Fruit fly (Drosophila melanogaster) whole organism, embryonic: Measurements from ENCODE around the gene CG42591.

Source experiments
- C15 ChIP-seq: fragments of 200-800 bp; sonication (Bioruptor generic); IDR thresholded peaks from 3 replicates; pipeline ENCODE4 v1.3.6; 2022; ENCODE audit warnings: missing biosample characterization, missing genetic modification characterization
- CG10209 ChIP-seq: fragments of 200-800 bp; sonication (Bioruptor generic); optimal IDR thresholded peaks from 3 replicates; lab custom pipeline; 2017; ENCODE audit warnings: missing biosample characterization, mild to moderate bottlenecking, missing genetic modification characterization, missing genetic modification reagents
- CG10462 ChIP-seq: fragments of 200-800 bp; sonication (Bioruptor generic); optimal IDR thresholded peaks from 2 replicates; lab custom pipeline; 2016; ENCODE audit warnings: missing biosample characterization, missing genetic modification characterization
- CG12071 ChIP-seq: fragments of 200-800 bp; sonication (Bioruptor generic); optimal IDR thresholded peaks from 3 replicates; lab custom pipeline; 2018; ENCODE audit warnings: missing biosample characterization, mild to moderate bottlenecking, missing genetic modification characterization
- CG12236 ChIP-seq: fragments of 200-800 bp; sonication (Bioruptor generic); optimal IDR thresholded peaks from 2 replicates; lab custom pipeline; 2016; ENCODE audit warnings: missing biosample characterization, missing genetic modification characterization
- CG12391 ChIP-seq: fragments of 200-800 bp; sonication (Bioruptor generic); optimal IDR thresholded peaks from 3 replicates; lab custom pipeline; 2018; ENCODE audit warnings: missing biosample characterization, mild to moderate bottlenecking, missing genetic modification characterization, moderate library complexity
- CG14441 ChIP-seq: fragments of 200-800 bp; sonication (Bioruptor generic); IDR thresholded peaks from 2 replicates; pipeline ENCODE4 v1.3.6; 2022; ENCODE audit warnings: missing biosample characterization, missing genetic modification characterization
- CG1529 ChIP-seq: fragments of 200-800 bp; sonication (Bioruptor generic); optimal IDR thresholded peaks from 3 replicates; lab custom pipeline; 2018; ENCODE audit warnings: missing biosample characterization, missing genetic modification characterization
- CG15601 ChIP-seq: fragments of 200-800 bp; sonication (Bioruptor generic); optimal IDR thresholded peaks from 3 replicates; lab custom pipeline; 2019; ENCODE audit warnings: missing biosample characterization, mild to moderate bottlenecking, missing genetic modification characterization, moderate library complexity
- CG1602 ChIP-seq: fragments of 200-800 bp; sonication (Bioruptor generic); optimal IDR thresholded peaks from 3 replicates; lab custom pipeline; 2016; ENCODE audit warnings: missing biosample characterization, missing genetic modification characterization
- CG1603 ChIP-seq: fragments of 200-800 bp; sonication (Bioruptor generic); optimal IDR thresholded peaks from 2 replicates; lab custom pipeline; 2019; ENCODE audit warnings: missing biosample characterization, mild to moderate bottlenecking, missing genetic modification characterization, moderate library complexity
- CG16815 ChIP-seq: fragments of 200-800 bp; sonication (Bioruptor generic); optimal IDR thresholded peaks from 3 replicates; lab custom pipeline; 2017; ENCODE audit warnings: missing biosample characterization, mild to moderate bottlenecking, missing genetic modification characterization
- CG16863 ChIP-seq: fragments of 200-800 bp; sonication (Bioruptor generic); optimal IDR thresholded peaks from 3 replicates; lab custom pipeline; 2016; ENCODE audit warnings: missing biosample characterization, missing genetic modification characterization
- CG17802 ChIP-seq: fragments of 200-800 bp; sonication (Bioruptor generic); optimal IDR thresholded peaks from 2 replicates; lab custom pipeline; 2018; ENCODE audit warnings: missing biosample characterization, mild to moderate bottlenecking, missing genetic modification characterization, moderate library complexity
- CG2116 ChIP-seq: fragments of 200-800 bp; sonication (Bioruptor generic); optimal IDR thresholded peaks from 3 replicates; lab custom pipeline; 2018; ENCODE audit warnings: missing biosample characterization, mild to moderate bottlenecking, missing genetic modification characterization
- CG31388 ChIP-seq: fragments of 200-800 bp; sonication (Bioruptor generic); optimal IDR thresholded peaks from 2 replicates; lab custom pipeline; 2016; ENCODE audit warnings: missing biosample characterization, missing genetic modification characterization
- CG32532 ChIP-seq: fragments of 200-800 bp; sonication (Bioruptor generic); IDR thresholded peaks from 2 replicates; pipeline ENCODE4 v1.3.6; 2022; ENCODE audit warnings: missing biosample characterization, missing genetic modification characterization
- CG3726 ChIP-seq: fragments of 200-800 bp; sonication (Bioruptor generic); IDR thresholded peaks from 3 replicates; pipeline ENCODE4, ENCODE4 v1.3.6; 2022; ENCODE audit warnings: missing biosample characterization, missing genetic modification characterization
- CG42726 ChIP-seq: fragments of 200-800 bp; sonication (Bioruptor generic); IDR thresholded peaks from 2 replicates; pipeline ENCODE4 v1.3.6; 2022; ENCODE audit warnings: missing biosample characterization, missing genetic modification characterization; ENCODE audit not compliant: partially characterized antibody
- CG43689 ChIP-seq: fragments of 200-800 bp; sonication (Bioruptor generic); IDR thresholded peaks from 2 replicates; pipeline ENCODE4 v1.3.6; 2022; ENCODE audit warnings: missing biosample characterization, missing genetic modification characterization
- CG4424 ChIP-seq: fragments of 200-800 bp; sonication (Bioruptor generic); optimal IDR thresholded peaks from 3 replicates; lab custom pipeline; 2016; ENCODE audit warnings: missing biosample characterization, missing genetic modification characterization
- CG4707 ChIP-seq: fragments of 200-800 bp; sonication (Bioruptor generic); optimal IDR thresholded peaks from 2 replicates; lab custom pipeline; 2018; ENCODE audit warnings: missing biosample characterization, mild to moderate bottlenecking, missing genetic modification characterization, moderate library complexity
- CG8281 ChIP-seq: fragments of 200-800 bp; sonication (Bioruptor generic); optimal IDR thresholded peaks from 2 replicates; lab custom pipeline; 2018; ENCODE audit warnings: missing biosample characterization, mild to moderate bottlenecking, missing genetic modification characterization, moderate library complexity
- CTCF ChIP-seq: fragments of 200-800 bp; sonication (Bioruptor generic); optimal IDR thresholded peaks from 2 replicates; lab custom pipeline; 2017; ENCODE audit warnings: missing biosample characterization, mild to moderate bottlenecking, missing genetic modification characterization, moderate library complexity
- Dref ChIP-seq: fragments of 200-800 bp; sonication (Bioruptor generic); IDR thresholded peaks from 2 replicates; pipeline ENCODE4 v1.3.6; 2022; ENCODE audit warnings: missing biosample characterization, missing genetic modification characterization
- ERR ChIP-seq: fragments of 200-800 bp; sonication (Bioruptor generic); optimal IDR thresholded peaks from 2 replicates; lab custom pipeline; 2016; ENCODE audit warnings: missing biosample characterization, missing genetic modification characterization
- Eip74EF ChIP-seq, 2 experiments: fragments of 200-800 bp in 1 of 2; fragments of >200 bp in 1 of 2; sonication (Bioruptor generic) in 1 of 2; optimal IDR thresholded peaks; 2 replicates each; lab custom pipeline; 2017 to 2019; ENCODE audit warnings: missing biosample characterization in 2 of 2, missing genetic modification characterization in 2 of 2, mild to moderate bottlenecking in 1 of 2, moderate library complexity in 1 of 2
- Hr3 ChIP-seq: fragments of 200-800 bp; sonication (Bioruptor generic); optimal IDR thresholded peaks from 3 replicates; lab custom pipeline; 2016; ENCODE audit warnings: missing biosample characterization, missing genetic modification characterization
- Mad ChIP-seq: fragments of 200-800 bp; sonication (Bioruptor generic); optimal IDR thresholded peaks from 2 replicates; lab custom pipeline; 2016; ENCODE audit warnings: missing biosample characterization, missing genetic modification characterization
- Med ChIP-seq: fragments of 200-800 bp; sonication (Bioruptor generic); peaks from one replicate; lab custom pipeline; 2016; ENCODE audit warnings: missing biosample characterization, missing genetic modification characterization, mild to moderate bottlenecking, inconsistent platforms, moderate library complexity
- NC2α ChIP-seq: fragments of 200-800 bp; sonication (Bioruptor generic); optimal IDR thresholded peaks from 2 replicates; lab custom pipeline; 2016; ENCODE audit warnings: missing biosample characterization, missing genetic modification characterization
- PHDP ChIP-seq: fragments of 200-800 bp; sonication (Bioruptor generic); optimal IDR thresholded peaks from 3 replicates; lab custom pipeline; 2018; ENCODE audit warnings: missing biosample characterization, mild to moderate bottlenecking, missing genetic modification characterization, moderate library complexity
- Pdp1 ChIP-seq, 2 experiments: fragments of 200-800 bp; sonication (Bioruptor generic); optimal IDR thresholded peaks; 3 replicates each; lab custom pipeline; 2016; ENCODE audit warnings: missing biosample characterization in 2 of 2, missing genetic modification characterization in 2 of 2, mild to moderate bottlenecking in 1 of 2, moderate library complexity in 1 of 2
- Sox102F ChIP-seq: fragments of 200-800 bp; sonication (Bioruptor generic); optimal IDR thresholded peaks from 2 replicates; lab custom pipeline; 2018; ENCODE audit warnings: missing biosample characterization, mild to moderate bottlenecking, missing genetic modification characterization, moderate library complexity
- bbx ChIP-seq: fragments of 200-800 bp; sonication (Bioruptor generic); IDR thresholded peaks from 2 replicates; pipeline ENCODE4 v1.3.6; 2022; ENCODE audit warnings: missing biosample characterization, missing genetic modification characterization; ENCODE audit not compliant: partially characterized antibody
- caup ChIP-seq: fragments of 200-800 bp; sonication (Bioruptor generic); optimal IDR thresholded peaks from 3 replicates; lab custom pipeline; 2017; ENCODE audit warnings: missing biosample characterization, mild to moderate bottlenecking, missing genetic modification characterization, moderate library complexity; ENCODE audit not compliant: severe bottlenecking
- dimm ChIP-seq: fragments of 200-800 bp; sonication (Bioruptor generic); IDR thresholded peaks from 2 replicates; pipeline ENCODE4 v1.3.6; 2022; ENCODE audit warnings: missing biosample characterization, missing genetic modification characterization
- ems ChIP-seq: fragments of 200-800 bp; sonication (Bioruptor generic); optimal IDR thresholded peaks from 3 replicates; lab custom pipeline; 2016; ENCODE audit warnings: missing biosample characterization, missing genetic modification characterization
- eyg ChIP-seq: fragments of 200-800 bp; sonication (Bioruptor generic); optimal IDR thresholded peaks from 3 replicates; lab custom pipeline; 2016; ENCODE audit warnings: missing biosample characterization, missing genetic modification characterization
- gsb-n ChIP-seq: fragments of 200-800 bp; sonication (Bioruptor generic); optimal IDR thresholded peaks from 3 replicates; lab custom pipeline; 2018; ENCODE audit warnings: missing biosample characterization, mild to moderate bottlenecking, missing genetic modification characterization
- her ChIP-seq: fragments of 200-800 bp; sonication (Bioruptor generic); optimal IDR thresholded peaks from 2 replicates; lab custom pipeline; 2016; ENCODE audit warnings: missing biosample characterization, missing genetic modification characterization
- ken ChIP-seq: fragments of 200-800 bp; sonication (Bioruptor generic); IDR thresholded peaks from 3 replicates; pipeline ENCODE4 v1.3.6; 2022; ENCODE audit warnings: missing biosample characterization, missing genetic modification characterization
- mam ChIP-seq: fragments of 200-800 bp; sonication (Bioruptor generic); optimal IDR thresholded peaks from 3 replicates; lab custom pipeline; 2016; ENCODE audit warnings: missing biosample characterization, missing genetic modification characterization
- prd ChIP-seq, 3 experiments: fragments of >200 bp in 2 of 3; fragments of 200-800 bp in 1 of 3; sonication (Bioruptor generic) in 1 of 3; optimal IDR thresholded peaks in 2 of 3; IDR thresholded peaks in 1 of 3; 2 replicates in 2 of 3; 3 replicates in 1 of 3; pipeline versions ENCODE4 v1.3.6 to Lab custom; 2017 to 2022; ENCODE audit warnings: missing biosample characterization in 1 of 3, missing genetic modification characterization in 1 of 3
- sr ChIP-seq: fragments of 200-800 bp; sonication (Bioruptor generic); IDR thresholded peaks from 3 replicates; pipeline ENCODE4 v1.3.6; 2022; ENCODE audit warnings: missing biosample characterization, missing genetic modification characterization
- unc-4 ChIP-seq: fragments of 200-800 bp; sonication (Bioruptor generic); IDR thresholded peaks from 2 replicates; pipeline ENCODE4 v1.3.6; 2022; ENCODE audit warnings: missing biosample characterization, missing genetic modification characterization; ENCODE audit not compliant: partially characterized antibody
- unpg ChIP-seq: fragments of 200-800 bp; sonication (Bioruptor generic); optimal IDR thresholded peaks from 3 replicates; lab custom pipeline; 2018; ENCODE audit warnings: missing biosample characterization, mild to moderate bottlenecking, missing genetic modification characterization, moderate library complexity
- yki ChIP-seq: fragments of >200 bp; optimal IDR thresholded peaks from 3 replicates; lab custom pipeline; 2018
- zen2 ChIP-seq: fragments of 200-800 bp; sonication (Bioruptor generic); IDR thresholded peaks from 3 replicates; pipeline ENCODE4 v1.3.6; 2022; ENCODE audit warnings: missing biosample characterization, missing genetic modification characterization; ENCODE audit not compliant: partially characterized antibody

The CG42591 gene

dm6 chr3L:8115864-8116528 is 46.2 kb upstream of the CG42591 start, which contains the start of the genes Arp3 and msk (continued):
- TF ChIP-seq CG1603 (tag; lab: Kevin White, UChicago) (peak; percentile 83), CG16815 (peak; percentile 74), CG4424 (peak; percentile 86), dimm (no peak), gsb-n (no peak), caup (GFP tag; lab: Kevin White, UChicago) (peak; percentile 80), Pdp1 (GFP tag; optimal IDR thresholded peaks at IDR 0.05; lab: Kevin White, UChicago) (peak; percentile 86 to 91), CG1529 (GFP tag; lab: Kevin White, UChicago) (no peak), CG2116 (GFP tag; lab: Kevin White, UChicago) (peak; percentile 97), eyg (GFP tag; lab: Kevin White, UChicago) (peak; percentile 85), yki (lab: Kevin White, UChicago) (peak; percentile 76), CG12071 (GFP tag; lab: Kevin White, UChicago) (no peak), CG10462 (GFP tag; lab: Kevin White, UChicago) (no peak), CG42726 (GFP tag; lab: Robert Waterston, UW) (no peak), CG3726 (no peak), Med (GFP tag; lab: Kevin White, UChicago) (peak; percentile 99), bbx (GFP tag; lab: Robert Waterston, UW) (no peak), mam (GFP tag; lab: Kevin White, UChicago) (peak; percentile 95), CG31388 (GFP tag; lab: Kevin White, UChicago) (peak; percentile 58), unc-4 (GFP tag; lab: Robert Waterston, UW) (peak; percentile 42), Sox102F (GFP tag; lab: Kevin White, UChicago) (no peak), CG32532 (GFP tag; lab: Robert Waterston, UW) (peak; percentile 81), CG43689 (no peak), her (peak; percentile 87), prd (optimal IDR thresholded peaks at IDR 0.05; lab: Kevin White, UChicago) (no peak), prd (GFP tag; IDR thresholded peaks at IDR 0.05; lab: Robert Waterston, UW) (peak; percentile 81), PHDP (peak; percentile 70), CG15601 (tag; lab: Kevin White, UChicago) (peak; percentile 78), NC2α (GFP tag; lab: Kevin White, UChicago) (peak; percentile 59), Eip74EF (GFP tag; optimal IDR thresholded peaks at IDR 0.05; lab: Kevin White, UChicago) (peak in 1 of 2 experiments; percentile 15), unpg (GFP tag; lab: Kevin White, UChicago) (peak; percentile 69), CG4707 (GFP tag; lab: Kevin White, UChicago) (no peak), CG8281 (peak; percentile 37), ken (GFP tag; lab: Robert Waterston, UW) (peak; percentile 80), CG17802 (tag; lab: Kevin White, UChicago) (peak; percentile 49), Mad (GFP tag; lab: Kevin White, UChicago) (peak; percentile 88), CG10209 (GFP tag; lab: Kevin White, UChicago) (peak; percentile 67), zen2 (no peak), CTCF (GFP tag; lab: Kevin White, UChicago) (peak; percentile 32), CG12236 (GFP tag; lab: Kevin White, UChicago) (peak; percentile 58), sr (GFP tag; lab: Robert Waterston, UW) (no peak; the same call in 2 of the 3 replicates), CG14441 (GFP tag; lab: Robert Waterston, UW) (peak; percentile 64), Hr3 (GFP tag; lab: Kevin White, UChicago) (peak; percentile 81), C15 (GFP tag; lab: Robert Waterston, UW) (no peak), Dref (GFP tag; lab: Robert Waterston, UW) (peak; percentile 65), ems (GFP tag; lab: Kevin White, UChicago) (peak; percentile 76), CG12391 (peak; percentile 80), CG1602 (GFP tag; lab: Kevin White, UChicago) (peak; percentile 76), CG16863 (GFP tag; lab: Kevin White, UChicago) (peak; percentile 85), ERR (peak; percentile 85)
